Fruit fly (Drosophila melanogaster): Measurements from ENCODE around the gene ppk10.

The ppk10 gene

dm6 chr2L:10474268-10474678, 22.1 kb upstream of the ppk10 start, which contains the start of gene RluA-1 (continued):
- TF ChIP-seq CG8290 (GFP tag; optimal IDR thresholded peaks at IDR 0.05) = peak; percentile 95
- peak; percentile 95 to 98 for TF ChIP-seq CG8290 (tag; optimal IDR thresholded peaks at IDR 0.05)
- peak; percentile 99 for TF ChIP-seq CG13775 (GFP tag; optimal IDR thresholded peaks at IDR 0.05)
- TF ChIP-seq CG13287 (GFP tag; IDR thresholded peaks at IDR 0.05; ENCODE audit: partially characterized antibody) = peak; percentile 80
- TF ChIP-seq BtbVII (GFP tag; optimal IDR thresholded peaks at IDR 0.05) = peak; percentile 99
- peak; percentile 91 for TF ChIP-seq sr (GFP tag; IDR thresholded peaks at IDR 0.05)
- peak; percentile 99 for TF ChIP-seq Drgx (GFP tag; IDR thresholded peaks at IDR 0.05)
- peak; percentile 99 for TF ChIP-seq CG12942 (GFP tag; optimal IDR thresholded peaks at IDR 0.05)
- peak; percentile 98 for TF ChIP-seq CG31388 (GFP tag; optimal IDR thresholded peaks at IDR 0.05)
- no peak for TF ChIP-seq hkb (optimal IDR thresholded peaks at IDR 0.05)
- TF ChIP-seq hkb (GFP tag; IDR thresholded peaks at IDR 0.05) = peak; percentile 100
- peak; percentile 94 for TF ChIP-seq CG6654 (GFP tag; optimal IDR thresholded peaks at IDR 0.05)
- TF ChIP-seq lola (GFP tag; optimal IDR thresholded peaks at IDR 0.05) = peak in 1 of 3 experiments; percentile 99
- TF ChIP-seq Dfd (GFP tag; optimal IDR thresholded peaks at IDR 0.05) = no peak
- TF ChIP-seq hth (optimal IDR thresholded peaks at IDR 0.05) = no peak
- TF ChIP-seq ab (GFP tag; optimal IDR thresholded peaks at IDR 0.05) = peak; percentile 92
- peak; percentile 99 for TF ChIP-seq CG3407 (GFP tag; optimal IDR thresholded peaks at IDR 0.05)
- TF ChIP-seq D (optimal IDR thresholded peaks at IDR 0.05) = no peak
- peak; percentile 99 for TF ChIP-seq D (GFP tag; optimal IDR thresholded peaks at IDR 0.05)
- TF ChIP-seq MBD-R2 (GFP tag; IDR thresholded peaks at IDR 0.05) = peak; percentile 73
- peak; percentile 100 for TF ChIP-seq dysf (GFP tag; IDR thresholded peaks at IDR 0.05)
- TF ChIP-seq yki (optimal IDR thresholded peaks at IDR 0.05) = no peak
- TF ChIP-seq CG10267 (tag; optimal IDR thresholded peaks at IDR 0.05) = peak; percentile 97
- peak; percentile 97 for TF ChIP-seq CG43689 (GFP tag; IDR thresholded peaks at IDR 0.05)
- TF ChIP-seq CG17328 (GFP tag; IDR thresholded peaks at IDR 0.05) = peak; percentile 100
- peak; percentile 52 for TF ChIP-seq sima (GFP tag; optimal IDR thresholded peaks at IDR 0.05)
- TF ChIP-seq NK7.1 (GFP tag; optimal IDR thresholded peaks at IDR 0.05) = peak; percentile 86
- peak; percentile 99 for TF ChIP-seq CG2202 (tag; optimal IDR thresholded peaks at IDR 0.05)
- TF ChIP-seq pros (GFP tag; optimal IDR thresholded peaks at IDR 0.05) = peak; percentile 80
- TF ChIP-seq Ravus (GFP tag; IDR thresholded peaks at IDR 0.05) = peak; percentile 97
- peak; percentile 100 for TF ChIP-seq CG2678 (tag; optimal IDR thresholded peaks at IDR 0.05)
- TF ChIP-seq nerfin-2 (GFP tag; IDR thresholded peaks at IDR 0.05; ENCODE audit: partially characterized antibody) = no peak; the same call in none of the 2 replicates
- TF ChIP-seq kni (GFP tag; optimal IDR thresholded peaks at IDR 0.05) = peak; percentile 94
- TF ChIP-seq zen (tag; optimal IDR thresholded peaks at IDR 0.05) = peak; percentile 100
- peak; percentile 96 for TF ChIP-seq GATAe (GFP tag; conservative IDR thresholded peaks at IDR 0.05)
- TF ChIP-seq inv (GFP tag; IDR thresholded peaks at IDR 0.05; ENCODE audit: partially characterized antibody) = peak; percentile 57
- peak; percentile 95 to 96 for TF ChIP-seq Pdp1 (GFP tag; optimal IDR thresholded peaks at IDR 0.05)
- no peak for TF ChIP-seq prd (optimal IDR thresholded peaks at IDR 0.05)
- TF ChIP-seq prd (GFP tag; IDR thresholded peaks at IDR 0.05) = peak; percentile 99
- peak; percentile 99 for TF ChIP-seq nau (GFP tag; optimal IDR thresholded peaks at IDR 0.05)
- peak; percentile 97 for TF ChIP-seq so (GFP tag; IDR thresholded peaks at IDR 0.05)
- TF ChIP-seq Xbp1 (GFP tag; optimal IDR thresholded peaks at IDR 0.05) = peak; percentile 99
- TF ChIP-seq CG12155 (GFP tag; optimal IDR thresholded peaks at IDR 0.05) = peak; percentile 97
- TF ChIP-seq cg (GFP tag; optimal IDR thresholded peaks at IDR 0.05) = no peak
- peak; percentile 96 for TF ChIP-seq Bteb2 (GFP tag; optimal IDR thresholded peaks at IDR 0.05)
- peak in 1 of 3 experiments; percentile 98 for TF ChIP-seq Stat92E (GFP tag; optimal IDR thresholded peaks at IDR 0.05)
- TF ChIP-seq CG3847 (GFP tag; IDR thresholded peaks at IDR 0.05) = peak; percentile 99
- peak; percentile 100 for TF ChIP-seq vvl (GFP tag; IDR thresholded peaks at IDR 0.05)
- peak; percentile 98 for TF ChIP-seq Sox100B (GFP tag; optimal IDR thresholded peaks at IDR 0.05)
- peak; percentile 100 for TF ChIP-seq dmrt11E (tag; optimal IDR thresholded peaks at IDR 0.05)
- TF ChIP-seq CG10543 (GFP tag; optimal IDR thresholded peaks at IDR 0.05) = peak; percentile 98
- TF ChIP-seq caup (GFP tag; optimal IDR thresholded peaks at IDR 0.05; ENCODE audit: severe bottlenecking) = peak; percentile 98

All from whole organism, embryonic.